Worm (Caenorhabditis elegans): ENCODE measurements around the gene tsp-20.

tsp-20 gene

ce11 chrX:12004925-12005324 is 28.9 kb downstream of the tsp-20 start:
- TF ChIP-seq elt-3 (tag; optimal IDR thresholded peaks at IDR 0.05), result no peak
- TF ChIP-seq nhr-19 (GFP tag; conservative IDR thresholded peaks at IDR 0.05), result no peak
- TF ChIP-seq lin-15B (tag; optimal IDR thresholded peaks at IDR 0.05), result no peak
- no peak for TF ChIP-seq irx-1 (tag; optimal IDR thresholded peaks at IDR 0.05)
- TF ChIP-seq snu-23 (GFP tag; optimal IDR thresholded peaks at IDR 0.05), result no peak
- TF ChIP-seq nhr-20 (tag; optimal IDR thresholded peaks at IDR 0.05), result no peak
- TF ChIP-seq unc-98 (GFP tag; IDR thresholded peaks at IDR 0.05), result no peak
- TF ChIP-seq rnt-1 (tag; optimal IDR thresholded peaks at IDR 0.05), result no peak
- no peak for TF ChIP-seq ceh-8 (GFP tag; optimal IDR thresholded peaks at IDR 0.05)
- TF ChIP-seq F16B12.6 (tag; optimal IDR thresholded peaks at IDR 0.05), result no peak
- no peak for TF ChIP-seq dpl-1 (GFP tag; optimal IDR thresholded peaks at IDR 0.05)
- no peak for TF ChIP-seq ztf-4 (tag; optimal IDR thresholded peaks at IDR 0.05)
- TF ChIP-seq aly-2 (tag; optimal IDR thresholded peaks at IDR 0.05), result no peak
- no peak for TF ChIP-seq C04F5.9 (tag; optimal IDR thresholded peaks at IDR 0.05)
- TF ChIP-seq skn-1 (tag; optimal IDR thresholded peaks at IDR 0.05), result no peak
- TF ChIP-seq C16A3.4 (tag; optimal IDR thresholded peaks at IDR 0.05), result no peak

- TF ChIP-seq lin-35 (GFP tag; optimal IDR thresholded peaks at IDR 0.05) (peak in 1 of 2 experiments; percentile 41), jun-1 (tag; optimal IDR thresholded peaks at IDR 0.05) (no peak), elt-2 (tag; optimal IDR thresholded peaks at IDR 0.05) (peak; percentile 28)
Measured at ce11 chrX:12003969-12004368, 29.9 kb downstream of the tsp-20 start.

ce11 chrX:12001600-12001999 is 32.2 kb downstream of the tsp-20 start:
- TF ChIP-seq pax-3 (tag; optimal IDR thresholded peaks at IDR 0.05) (no peak), pqm-1 (tag; optimal IDR thresholded peaks at IDR 0.05) (no peak), zip-4 (GFP tag; optimal IDR thresholded peaks at IDR 0.05) (no peak), aha-1 (tag; optimal IDR thresholded peaks at IDR 0.05) (no peak), tbx-2 (tag; optimal IDR thresholded peaks at IDR 0.05) (no peak), efl-1 (optimal IDR thresholded peaks at IDR 0.05) (no peak), efl-1 (GFP tag; optimal IDR thresholded peaks at IDR 0.05 in 1 of 2) (peak in 1 of 2 experiments; percentile 56), elt-2 (tag; optimal IDR thresholded peaks at IDR 0.05) (peak; percentile 60), fos-1 (tag; optimal IDR thresholded peaks at IDR 0.05) (no peak), unc-98 (GFP tag; IDR thresholded peaks at IDR 0.05) (no peak), egl-27 (tag; optimal IDR thresholded peaks at IDR 0.05) (no peak), tlp-1 (tag; optimal IDR thresholded peaks at IDR 0.05) (no peak), nhr-90 (tag; optimal IDR thresholded peaks at IDR 0.05; ENCODE audit: poor library complexity) (peak; percentile 23), skn-1 (tag; optimal IDR thresholded peaks at IDR 0.05) (no peak), lin-39 (tag; optimal IDR thresholded peaks at IDR 0.05) (no peak), unc-62 (GFP tag; optimal IDR thresholded peaks at IDR 0.05) (no peak), nhr-77 (tag; optimal IDR thresholded peaks at IDR 0.05) (no peak), isw-1 (GFP tag; IDR thresholded peaks at IDR 0.05) (no peak), lin-35 (GFP tag; optimal IDR thresholded peaks at IDR 0.05) (peak in 1 of 2 experiments; percentile 3), C04F5.9 (tag; optimal IDR thresholded peaks at IDR 0.05) (no peak), hpl-2 (GFP tag; optimal IDR thresholded peaks at IDR 0.05) (no peak), ceh-63 (GFP tag; optimal IDR thresholded peaks at IDR 0.05) (no peak), snpc-4 (tag; optimal IDR thresholded peaks at IDR 0.05) (no peak)

- TF ChIP-seq irx-1 (tag; optimal IDR thresholded peaks at IDR 0.05) (no peak), mab-9 (GFP tag; IDR thresholded peaks at IDR 0.05) (no peak), pqm-1 (tag; optimal IDR thresholded peaks at IDR 0.05) (no peak), ceh-82 (tag; optimal IDR thresholded peaks at IDR 0.05) (no peak), C34B4.2 (tag; optimal IDR thresholded peaks at IDR 0.05) (no peak), nhr-11 (tag; optimal IDR thresholded peaks at IDR 0.05) (no peak), rnt-1 (tag; optimal IDR thresholded peaks at IDR 0.05) (no peak), zag-1 (tag; optimal IDR thresholded peaks at IDR 0.05) (no peak), hlh-17 (GFP tag; optimal IDR thresholded peaks at IDR 0.05; ENCODE audit: borderline replicate concordance) (no peak), nhr-90 (tag; optimal IDR thresholded peaks at IDR 0.05; ENCODE audit: poor library complexity) (no peak)
Measured at ce11 chrX:11999573-11999972, 34.3 kb downstream of the tsp-20 start.

Measured in whole organism, L1 larva.